Fruit fly (Drosophila melanogaster) whole organism, embryonic: Measurements from ENCODE around the gene Nph.
A peak's percentile ranks its signal among the peaks of the same experiment; 100 is the strongest.

ENCODE experiments used
- CG10959 ChIP-seq: fragments of 200-800 bp; sonication (Bioruptor generic); IDR thresholded peaks from 2 replicates; pipeline ENCODE4 v1.3.6; 2022; ENCODE audit warnings: missing biosample characterization, missing genetic modification characterization
- CG11560 ChIP-seq: fragments of 200-800 bp; sonication (Bioruptor generic); IDR thresholded peaks from 3 replicates; pipeline ENCODE4 v1.3.6; 2022; ENCODE audit warnings: missing biosample characterization, missing genetic modification characterization
- CG12299 ChIP-seq: fragments of 200-800 bp; sonication (Bioruptor generic); optimal IDR thresholded peaks from 2 replicates; lab custom pipeline; 2018; ENCODE audit warnings: missing biosample characterization, mild to moderate bottlenecking, missing genetic modification characterization
- CG14441 ChIP-seq: fragments of 200-800 bp; sonication (Bioruptor generic); IDR thresholded peaks from 2 replicates; pipeline ENCODE4 v1.3.6; 2022; ENCODE audit warnings: missing biosample characterization, missing genetic modification characterization
- CG1647 ChIP-seq: fragments of 200-800 bp; sonication (Bioruptor generic); optimal IDR thresholded peaks from 3 replicates; lab custom pipeline; 2016; ENCODE audit warnings: missing biosample characterization, missing genetic modification characterization
- CG16815 ChIP-seq: fragments of 200-800 bp; sonication (Bioruptor generic); optimal IDR thresholded peaks from 3 replicates; lab custom pipeline; 2017; ENCODE audit warnings: missing biosample characterization, mild to moderate bottlenecking, missing genetic modification characterization
- CG18011 ChIP-seq: fragments of 200-800 bp; sonication (Bioruptor generic); optimal IDR thresholded peaks from 2 replicates; lab custom pipeline; 2017; ENCODE audit warnings: missing biosample characterization, missing genetic modification characterization, mild to moderate bottlenecking, moderate library complexity, missing genotype
- CG18619 ChIP-seq: fragments of 200-800 bp; sonication (Bioruptor generic); optimal IDR thresholded peaks from 3 replicates; lab custom pipeline; 2017; ENCODE audit warnings: missing biosample characterization, mild to moderate bottlenecking, missing genetic modification characterization
- CG2120 ChIP-seq: fragments of 200-800 bp; sonication (Bioruptor generic); optimal IDR thresholded peaks from 3 replicates; lab custom pipeline; 2016; ENCODE audit warnings: missing biosample characterization, missing genetic modification characterization
- CG3163 ChIP-seq: fragments of 200-800 bp; sonication (Bioruptor generic); optimal IDR thresholded peaks from 3 replicates; lab custom pipeline; 2016; ENCODE audit warnings: missing biosample characterization, missing genetic modification characterization
- CG3726 ChIP-seq: fragments of 200-800 bp; sonication (Bioruptor generic); IDR thresholded peaks from 3 replicates; pipeline ENCODE4, ENCODE4 v1.3.6; 2022; ENCODE audit warnings: missing biosample characterization, missing genetic modification characterization
- CG4424 ChIP-seq: fragments of 200-800 bp; sonication (Bioruptor generic); optimal IDR thresholded peaks from 3 replicates; lab custom pipeline; 2016; ENCODE audit warnings: missing biosample characterization, missing genetic modification characterization
- CG6813 ChIP-seq: fragments of 200-800 bp; sonication (Bioruptor generic); optimal IDR thresholded peaks from 2 replicates; lab custom pipeline; 2017; ENCODE audit warnings: missing biosample characterization, missing genetic modification characterization, mild to moderate bottlenecking, moderate library complexity, missing genetic modification reagents
- CG7357 ChIP-seq: fragments of 200-800 bp; sonication (Bioruptor generic); IDR thresholded peaks from 3 replicates; pipeline ENCODE4 v1.3.6; 2022; ENCODE audit warnings: missing biosample characterization, missing genetic modification characterization
- CG8089 ChIP-seq: fragments of 200-800 bp; sonication (Bioruptor generic); optimal IDR thresholded peaks from 3 replicates; lab custom pipeline; 2016; ENCODE audit warnings: missing biosample characterization, missing genetic modification characterization
- CHES-1-like ChIP-seq: fragments of 200-800 bp; sonication (Bioruptor generic); optimal IDR thresholded peaks from 2 replicates; lab custom pipeline; 2016; ENCODE audit warnings: missing biosample characterization, missing genetic modification characterization
- CTCF ChIP-seq: fragments of 200-800 bp; sonication (Bioruptor generic); optimal IDR thresholded peaks from 2 replicates; lab custom pipeline; 2017; ENCODE audit warnings: missing biosample characterization, mild to moderate bottlenecking, missing genetic modification characterization, moderate library complexity
- Chrac-16 ChIP-seq: fragments of 200-800 bp; sonication (Bioruptor generic); optimal IDR thresholded peaks from 3 replicates; lab custom pipeline; 2016; ENCODE audit warnings: missing biosample characterization, missing genetic modification characterization
- Doc2 ChIP-seq: fragments of 200-800 bp; sonication (Bioruptor generic); IDR thresholded peaks from 2 replicates; pipeline ENCODE4 v1.3.6; 2022; ENCODE audit warnings: missing biosample characterization, missing genetic modification characterization
- ERR ChIP-seq: fragments of 200-800 bp; sonication (Bioruptor generic); optimal IDR thresholded peaks from 2 replicates; lab custom pipeline; 2016; ENCODE audit warnings: missing biosample characterization, missing genetic modification characterization
- Ets97D ChIP-seq: fragments of 200-800 bp; sonication (Bioruptor generic); optimal IDR thresholded peaks from 3 replicates; lab custom pipeline; 2016; ENCODE audit warnings: missing biosample characterization, missing genetic modification characterization
- Fer2 ChIP-seq: fragments of 200-800 bp; sonication (Bioruptor generic); optimal IDR thresholded peaks from 2 replicates; lab custom pipeline; 2018; ENCODE audit warnings: missing biosample characterization, mild to moderate bottlenecking, missing genetic modification characterization, moderate library complexity
- H2.0 ChIP-seq: fragments of 200-800 bp; sonication (Bioruptor generic); IDR thresholded peaks from 2 replicates; pipeline ENCODE4 v1.3.6; 2022; ENCODE audit warnings: missing biosample characterization, missing genetic modification characterization
- HLH54F ChIP-seq: fragments of 200-800 bp; sonication (Bioruptor generic); optimal IDR thresholded peaks from 3 replicates; lab custom pipeline; 2016; ENCODE audit warnings: missing biosample characterization, missing genetic modification characterization
- Hr78 ChIP-seq, 2 experiments: fragments of 200-800 bp in 1 of 2; fragments of >200 bp in 1 of 2; sonication (Bioruptor generic) in 1 of 2; optimal IDR thresholded peaks; 2 replicates each; lab custom pipeline; 2017 to 2019; ENCODE audit warnings: missing biosample characterization in 2 of 2, missing genetic modification characterization in 2 of 2, mild to moderate bottlenecking in 1 of 2, moderate library complexity in 1 of 2
- Lpt ChIP-seq: fragments of >200 bp; optimal IDR thresholded peaks from 2 replicates; lab custom pipeline; 2018; ENCODE audit warnings: missing biosample characterization, missing genetic modification characterization
- Meics ChIP-seq: fragments of 200-800 bp; sonication (Bioruptor generic); optimal IDR thresholded peaks from 2 replicates; lab custom pipeline; 2017; ENCODE audit warnings: missing biosample characterization, mild to moderate bottlenecking, missing genetic modification characterization
- Nf-YA ChIP-seq: fragments of 200-800 bp; sonication (Bioruptor generic); IDR thresholded peaks from 2 replicates; pipeline ENCODE4 v1.3.6; 2022; ENCODE audit warnings: missing biosample characterization, missing genetic modification characterization
- NfI ChIP-seq: fragments of 200-800 bp; sonication (Bioruptor generic); optimal IDR thresholded peaks from 3 replicates; lab custom pipeline; 2018; ENCODE audit warnings: missing biosample characterization, mild to moderate bottlenecking, missing genetic modification characterization, moderate library complexity
- Pdp1 ChIP-seq, 2 experiments: fragments of 200-800 bp; sonication (Bioruptor generic); optimal IDR thresholded peaks; 3 replicates each; lab custom pipeline; 2016; ENCODE audit warnings: missing biosample characterization in 2 of 2, missing genetic modification characterization in 2 of 2, mild to moderate bottlenecking in 1 of 2, moderate library complexity in 1 of 2
- Poxn ChIP-seq: fragments of 200-800 bp; sonication (Bioruptor generic); IDR thresholded peaks from 2 replicates; pipeline ENCODE4 v1.3.6; 2022; ENCODE audit warnings: missing biosample characterization, missing genetic modification characterization
- TFAM ChIP-seq: fragments of 200-800 bp; sonication (Bioruptor generic); optimal IDR thresholded peaks from 2 replicates; lab custom pipeline; 2017; ENCODE audit warnings: missing biosample characterization, missing genetic modification characterization, inconsistent platforms
- Trl ChIP-seq, 3 experiments: fragments of >200 bp in 2 of 3; fragments of 200-800 bp in 1 of 3; sonication (Bioruptor generic) in 1 of 3; optimal IDR thresholded peaks; 2 replicates in 1 of 3; 3 replicates in 2 of 3; lab custom pipeline; 2016 to 2017; ENCODE audit warnings: missing biosample characterization in 1 of 3, missing genetic modification characterization in 1 of 3
- ap ChIP-seq: fragments of 200-800 bp; sonication (Bioruptor generic); IDR thresholded peaks from 2 replicates; pipeline ENCODE4 v1.3.6; 2022; ENCODE audit warnings: missing biosample characterization, missing genetic modification characterization
- bsh ChIP-seq, 2 experiments: fragments of 200-800 bp; sonication (Bioruptor generic); optimal IDR thresholded peaks; 2 replicates each; lab custom pipeline; 2017 to 2018; ENCODE audit warnings: mild to moderate bottlenecking in 2 of 2, missing biosample characterization in 2 of 2, missing genetic modification characterization in 2 of 2, moderate library complexity in 1 of 2
- cas ChIP-seq: fragments of 200-800 bp; sonication (Bioruptor generic); IDR thresholded peaks from 2 replicates; pipeline ENCODE4 v1.3.6; 2022; ENCODE audit warnings: missing biosample characterization, missing genetic modification characterization
- ci ChIP-seq: fragments of 200-800 bp; sonication (Bioruptor generic); IDR thresholded peaks from 3 replicates; pipeline ENCODE4 v1.3.6; 2022; ENCODE audit warnings: missing biosample characterization, missing genetic modification characterization
- corto ChIP-seq: fragments of 200-800 bp; sonication (Bioruptor generic); optimal IDR thresholded peaks from 2 replicates; lab custom pipeline; 2016; ENCODE audit warnings: missing biosample characterization, mild to moderate bottlenecking, missing genetic modification characterization, moderate library complexity
- dmrt11E ChIP-seq: fragments of 200-800 bp; sonication (Bioruptor generic); optimal IDR thresholded peaks from 3 replicates; lab custom pipeline; 2018; ENCODE audit warnings: missing biosample characterization, mild to moderate bottlenecking, missing genetic modification characterization, moderate library complexity
- fd3F ChIP-seq: fragments of 200-800 bp; sonication (Bioruptor generic); optimal IDR thresholded peaks from 2 replicates; lab custom pipeline; 2018; ENCODE audit warnings: missing biosample characterization, mild to moderate bottlenecking, missing genetic modification characterization, moderate library complexity
- fd64A ChIP-seq: fragments of 200-800 bp; sonication (Bioruptor generic); optimal IDR thresholded peaks from 3 replicates; lab custom pipeline; 2018; ENCODE audit warnings: missing biosample characterization, mild to moderate bottlenecking, missing genetic modification characterization
- grau ChIP-seq: fragments of 200-800 bp; optimal IDR thresholded peaks from 3 replicates; lab custom pipeline; 2019; ENCODE audit warnings: missing biosample characterization, mild to moderate bottlenecking, missing genetic modification characterization, moderate library complexity
- gro ChIP-seq: fragments of 200-800 bp; sonication (Bioruptor generic); optimal IDR thresholded peaks from 2 replicates; lab custom pipeline; 2016; ENCODE audit warnings: missing biosample characterization, missing genetic modification characterization
- inv ChIP-seq: fragments of 200-800 bp; sonication (Bioruptor generic); IDR thresholded peaks from 2 replicates; pipeline ENCODE4 v1.3.6; 2022; ENCODE audit warnings: missing biosample characterization, missing genetic modification characterization; ENCODE audit not compliant: partially characterized antibody
- odd ChIP-seq: fragments of 200-800 bp; sonication (Bioruptor generic); optimal IDR thresholded peaks from 2 replicates; lab custom pipeline; 2017; ENCODE audit warnings: missing biosample characterization, mild to moderate bottlenecking, missing genetic modification characterization
- p53 ChIP-seq: fragments of 200-800 bp; sonication (Bioruptor generic); optimal IDR thresholded peaks from 2 replicates; lab custom pipeline; 2016; ENCODE audit warnings: missing biosample characterization, missing genetic modification characterization
- ranshi ChIP-seq: fragments of 200-800 bp; sonication (Bioruptor generic); IDR thresholded peaks from 2 replicates; pipeline ENCODE4 v1.3.6; 2022; ENCODE audit warnings: missing biosample characterization, missing genetic modification characterization
- run ChIP-seq: fragments of 200-800 bp; sonication (Bioruptor generic); optimal IDR thresholded peaks from 3 replicates; lab custom pipeline; 2018; ENCODE audit warnings: missing biosample characterization, mild to moderate bottlenecking, missing genetic modification characterization
- sc ChIP-seq, 3 experiments: fragments of >200 bp in 2 of 3; fragments of 200-800 bp in 1 of 3; sonication (Bioruptor generic) in 1 of 3; optimal IDR thresholded peaks; 2 replicates in 2 of 3; 3 replicates in 1 of 3; lab custom pipeline; 2017; ENCODE audit warnings: mild to moderate bottlenecking in 1 of 3, missing biosample characterization in 1 of 3, missing genetic modification characterization in 1 of 3, missing genetic modification reagents in 1 of 3
- usp ChIP-seq: fragments of >200 bp; optimal IDR thresholded peaks from 2 replicates; lab custom pipeline; 2017; ENCODE audit warnings: missing biosample characterization, missing genetic modification characterization
- wdn ChIP-seq: fragments of 200-800 bp; sonication (Bioruptor generic); IDR thresholded peaks from 2 replicates; pipeline ENCODE4 v1.3.6; 2022; ENCODE audit warnings: missing biosample characterization, missing genetic modification characterization

Nph gene

DNA sequence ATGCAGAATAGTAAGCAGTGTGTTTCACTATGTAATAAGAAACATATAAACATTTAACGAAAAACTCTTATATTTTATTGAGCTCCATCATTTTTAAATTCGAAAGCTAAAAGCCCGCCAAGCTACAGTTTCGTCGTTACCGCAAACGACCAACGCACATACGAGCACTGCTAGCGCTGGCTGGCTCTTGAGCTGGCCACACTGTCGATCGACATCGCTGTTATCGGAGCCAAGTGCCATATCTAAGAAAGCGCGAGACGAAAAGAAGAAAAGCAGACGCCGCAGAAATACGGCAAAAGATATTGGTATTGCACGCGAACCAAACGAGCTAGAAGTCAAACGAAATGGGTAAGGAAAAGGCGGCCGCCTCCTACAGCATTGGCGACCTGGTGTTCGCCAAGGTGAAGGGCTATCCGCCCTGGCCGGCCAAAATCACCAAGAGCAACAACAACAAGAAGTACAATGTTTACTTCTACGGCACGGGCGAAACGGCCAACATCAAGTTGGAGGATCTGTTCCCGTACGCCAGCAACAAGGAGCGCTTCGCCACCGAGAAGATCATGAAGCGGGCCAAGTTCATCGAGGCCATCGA lies 47.9 kb upstream of the Nph start, which contains the start of gene Jasper (continued):
- peak; percentile 10 for TF ChIP-seq NfI
- peak; percentile 24 for TF ChIP-seq CG1647
- TF ChIP-seq CG16815 (GFP tag; lab: Kevin White, UChicago), result no peak
- no peak for TF ChIP-seq H2.0
- TF ChIP-seq CG3163 (GFP tag; lab: Kevin White, UChicago), result peak; percentile 13
- TF ChIP-seq gro (GFP tag; lab: Kevin White, UChicago), result peak; percentile 39
- no peak for TF ChIP-seq CG3726
- no peak for TF ChIP-seq Hr78 (GFP tag; optimal IDR thresholded peaks at IDR 0.05; lab: Kevin White, UChicago)
- TF ChIP-seq run (tag; lab: Kevin White, UChicago), result peak; percentile 54
- no peak for TF ChIP-seq Fer2 (tag; lab: Kevin White, UChicago)
- TF ChIP-seq ap (GFP tag; lab: Robert Waterston, UW), result no peak
- no peak for TF ChIP-seq ranshi (GFP tag; lab: Robert Waterston, UW)
- TF ChIP-seq CG11560, result no peak
- TF ChIP-seq Poxn (GFP tag; lab: Robert Waterston, UW), result no peak
- no peak for TF ChIP-seq CG18011 (GFP tag; lab: Kevin White, UChicago)
- no peak for TF ChIP-seq HLH54F (GFP tag; lab: Kevin White, UChicago)
- TF ChIP-seq usp (GFP tag; lab: Kevin White, UChicago), result no peak
- peak; percentile 15 for TF ChIP-seq CTCF (GFP tag; lab: Kevin White, UChicago)
- TF ChIP-seq p53, result peak; percentile 27
- no peak for TF ChIP-seq Trl (optimal IDR thresholded peaks at IDR 0.05; lab: Kevin White, UChicago)
- no peak for TF ChIP-seq Trl (GFP tag; optimal IDR thresholded peaks at IDR 0.05; lab: Kevin White, UChicago)
- TF ChIP-seq bsh (GFP tag; optimal IDR thresholded peaks at IDR 0.05; lab: Kevin White, UChicago), result no peak
- no peak for TF ChIP-seq inv (GFP tag; lab: Robert Waterston, UW)
- no peak for TF ChIP-seq CG8089 (GFP tag; lab: Kevin White, UChicago)
- TF ChIP-seq Chrac-16 (GFP tag; lab: Kevin White, UChicago), result no peak
- TF ChIP-seq fd3F (GFP tag; lab: Kevin White, UChicago), result no peak
- no peak for TF ChIP-seq ERR (GFP tag; lab: Kevin White, UChicago)
- TF ChIP-seq corto, result no peak
- no peak for TF ChIP-seq CG10959 (GFP tag; lab: Robert Waterston, UW)
- TF ChIP-seq CG14441 (GFP tag; lab: Robert Waterston, UW), result no peak
- TF ChIP-seq dmrt11E (tag; lab: Kevin White, UChicago), result no peak
- peak; percentile 16 for TF ChIP-seq grau (tag; lab: Kevin White, UChicago)
- TF ChIP-seq CG18619 (GFP tag; lab: Kevin White, UChicago), result no peak
- peak; percentile 84 for TF ChIP-seq Ets97D (GFP tag; lab: Kevin White, UChicago)
- TF ChIP-seq Pdp1 (GFP tag; optimal IDR thresholded peaks at IDR 0.05; lab: Kevin White, UChicago), result peak in 1 of 2 experiments; percentile 86
- TF ChIP-seq odd (GFP tag; lab: Kevin White, UChicago), result no peak
- no peak for TF ChIP-seq Nf-YA (GFP tag; lab: Robert Waterston, UW)
- TF ChIP-seq CHES-1-like (GFP tag; lab: Kevin White, UChicago), result peak; percentile 79
- no peak for TF ChIP-seq CG12299 (tag; lab: Kevin White, UChicago)
- TF ChIP-seq fd64A, result no peak
- TF ChIP-seq CG7357 (GFP tag; lab: Robert Waterston, UW), result no peak
- no peak for TF ChIP-seq cas
- no peak for TF ChIP-seq Meics (GFP tag; lab: Kevin White, UChicago)
- no peak for TF ChIP-seq TFAM (GFP tag; lab: Kevin White, UChicago)
- no peak for TF ChIP-seq sc (optimal IDR thresholded peaks at IDR 0.05; lab: Kevin White, UChicago)
- TF ChIP-seq sc (GFP tag; optimal IDR thresholded peaks at IDR 0.05; lab: Kevin White, UChicago), result no peak
- TF ChIP-seq Doc2, result no peak
- no peak for TF ChIP-seq CG6813 (GFP tag; lab: Kevin White, UChicago)
- no peak for TF ChIP-seq Lpt (GFP tag; lab: Kevin White, UChicago)
- peak; percentile 46 for TF ChIP-seq CG2120
- 0 out of 3 replicates have a peak, but pooled peaks have one; percentile 13 for TF ChIP-seq ci (GFP tag; lab: Robert Waterston, UW)
- TF ChIP-seq wdn (GFP tag; lab: Robert Waterston, UW), result no peak
- no peak for TF ChIP-seq CG4424 (GFP tag; lab: Kevin White, UChicago)
